Worm (Caenorhabditis elegans): ENCODE measurements around the gene F25D1.3.

F25D1.3 gene

DNA sequence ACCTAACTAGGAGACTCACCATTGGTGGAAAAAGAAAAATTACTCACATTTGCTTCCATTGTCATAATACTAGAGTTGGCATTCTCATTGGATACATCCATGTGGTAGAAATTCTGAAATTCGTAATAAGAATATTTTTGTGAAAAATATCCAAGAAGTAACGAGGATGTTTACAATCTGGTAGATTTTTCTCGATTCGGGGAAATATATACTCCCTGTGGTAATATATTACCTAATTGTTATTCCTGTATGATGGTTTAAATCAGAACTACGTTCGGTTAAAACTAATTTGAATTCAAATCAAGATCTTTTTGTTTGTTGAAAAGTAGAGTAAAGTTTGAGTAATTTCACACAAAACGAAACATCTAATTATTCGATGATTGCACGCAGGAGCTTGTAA, 20.5 kb downstream of the F25D1.3 start, which contains the start of gene srd-34:
Gene srd-34 (minus strand): TSS at position 101 of the 400 bp plus-strand sequence.
- TF ChIP-seq nhr-42 (GFP tag; IDR thresholded peaks at IDR 0.05) (no peak), pha-4 (GFP tag; IDR thresholded peaks at IDR 0.05) (no peak), pha-4 (tag; optimal IDR thresholded peaks at IDR 0.05) (no peak), dpl-1 (GFP tag; optimal IDR thresholded peaks at IDR 0.05) (no peak), mxl-3 (GFP tag; optimal IDR thresholded peaks at IDR 0.05) (no peak), nhr-111 (GFP tag; optimal IDR thresholded peaks at IDR 0.05) (no peak), R02D3.7 (tag; optimal IDR thresholded peaks at IDR 0.05) (no peak), spr-1 (tag; optimal IDR thresholded peaks at IDR 0.05) (no peak), ctbp-1 (GFP tag; IDR thresholded peaks at IDR 0.05) (no peak), T26A8.4 (GFP tag; IDR thresholded peaks at IDR 0.05) (no peak), ama-1 (optimal IDR thresholded peaks at IDR 0.05) (no peak), lin-29 (GFP tag; IDR thresholded peaks at IDR 0.05) (no peak), lin-15B (tag; optimal IDR thresholded peaks at IDR 0.05) (no peak), Y48G9A.11 (GFP tag; IDR thresholded peaks at IDR 0.05) (no peak), zfp-3 (GFP tag; conservative IDR thresholded peaks at IDR 0.05) (no peak), ceh-44 (GFP tag; IDR thresholded peaks at IDR 0.05) (no peak)

DNA sequence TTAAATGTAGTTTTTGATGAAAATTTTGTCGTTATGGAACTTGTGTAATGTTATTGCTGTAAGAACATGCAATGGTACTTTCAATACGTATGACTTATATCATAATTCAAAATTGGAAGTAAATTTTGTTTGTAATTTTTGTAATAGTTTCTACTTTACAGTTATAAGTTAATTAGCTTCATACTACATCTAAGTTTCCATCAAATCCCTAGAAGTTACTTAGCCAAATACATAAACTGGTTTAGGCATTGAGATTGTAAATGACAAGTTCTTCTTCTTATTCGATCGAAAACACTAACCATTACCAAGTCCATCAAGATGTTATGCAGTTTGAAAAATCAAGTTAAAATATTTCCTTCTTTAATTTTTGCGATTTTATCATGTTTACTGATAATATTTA, 21.2 kb downstream of the F25D1.3 start, which contains the start of gene F32G8.2:
Gene F32G8.2 (plus strand): TSS at position 301 of the 400 bp plus-strand sequence.
- TF ChIP-seq daf-16 (GFP tag; optimal IDR thresholded peaks at IDR 0.05) (no peak), daf-16 (tag; optimal IDR thresholded peaks at IDR 0.05) (no peak), Y5F2A.4 (GFP tag; optimal IDR thresholded peaks at IDR 0.05) (no peak), saeg-2 (GFP tag; IDR thresholded peaks at IDR 0.05) (no peak)

DNA sequence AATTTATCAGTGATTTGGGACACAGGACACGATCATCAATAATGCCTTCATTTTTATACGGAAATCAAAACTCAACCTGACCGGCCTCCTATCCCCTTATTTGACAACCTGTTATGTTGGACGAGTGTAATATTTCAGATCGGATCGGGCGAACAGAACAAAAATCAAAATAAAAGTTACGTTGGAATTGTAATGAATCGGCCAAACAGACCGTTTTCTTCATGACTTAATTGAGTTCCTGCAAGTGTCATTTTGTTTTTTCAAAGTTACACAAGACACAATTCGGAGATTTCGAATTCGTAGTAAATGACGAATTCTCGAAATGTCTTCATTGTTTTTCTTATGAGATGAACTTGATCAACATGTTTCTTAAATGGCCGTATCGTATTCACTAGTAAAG, 26.7 kb downstream of the F25D1.3 start, which contains the start of gene F32G8.3:
Gene F32G8.3 (minus strand): TSS at position 101 of the 400 bp plus-strand sequence.
- no peak for TF ChIP-seq nhr-28 (tag; optimal IDR thresholded peaks at IDR 0.05)
- no peak for TF ChIP-seq mxl-2 (GFP tag; conservative IDR thresholded peaks at IDR 0.05)
- no peak for TF ChIP-seq dmd-8 (GFP tag; IDR thresholded peaks at IDR 0.05)
- no peak for TF ChIP-seq F49E8.2 (tag; optimal IDR thresholded peaks at IDR 0.05; ENCODE audit: borderline replicate concordance)

ce11 chrV:10556362-10556761, 27.8 kb downstream of the F25D1.3 start:
- peak in 1 of 2 experiments; percentile 85 for TF ChIP-seq unc-62 (GFP tag; optimal IDR thresholded peaks at IDR 0.05 in 1 of 2)
- no peak for TF ChIP-seq unc-62 (tag; optimal IDR thresholded peaks at IDR 0.05)
- no peak for TF ChIP-seq R02D3.7 (tag; optimal IDR thresholded peaks at IDR 0.05)

DNA sequence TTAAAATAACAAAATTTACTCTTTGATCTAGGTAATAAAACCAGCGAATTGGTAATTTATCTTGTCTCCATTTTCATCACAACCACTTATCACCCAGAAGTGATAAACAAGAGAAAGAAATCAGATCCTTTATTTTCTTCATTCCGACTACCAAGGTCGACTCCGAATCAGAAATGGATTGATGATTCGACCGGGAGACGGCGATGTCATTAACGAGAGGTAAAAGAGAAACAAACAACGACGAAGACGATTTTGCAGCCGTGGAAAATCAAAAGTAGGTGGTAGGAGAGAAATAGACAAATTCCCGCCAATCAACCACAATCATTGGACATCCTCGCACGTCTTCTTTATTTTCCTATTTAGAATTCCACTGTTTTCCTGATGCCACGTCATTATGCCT, 28.6 kb downstream of the F25D1.3 start:
- no peak for TF ChIP-seq fkh-10 (GFP tag; optimal IDR thresholded peaks at IDR 0.05)
- no peak for TF ChIP-seq sdz-12 (GFP tag; optimal IDR thresholded peaks at IDR 0.05)
- TF ChIP-seq nhr-28 (tag; optimal IDR thresholded peaks at IDR 0.05): peak; percentile 49

DNA sequence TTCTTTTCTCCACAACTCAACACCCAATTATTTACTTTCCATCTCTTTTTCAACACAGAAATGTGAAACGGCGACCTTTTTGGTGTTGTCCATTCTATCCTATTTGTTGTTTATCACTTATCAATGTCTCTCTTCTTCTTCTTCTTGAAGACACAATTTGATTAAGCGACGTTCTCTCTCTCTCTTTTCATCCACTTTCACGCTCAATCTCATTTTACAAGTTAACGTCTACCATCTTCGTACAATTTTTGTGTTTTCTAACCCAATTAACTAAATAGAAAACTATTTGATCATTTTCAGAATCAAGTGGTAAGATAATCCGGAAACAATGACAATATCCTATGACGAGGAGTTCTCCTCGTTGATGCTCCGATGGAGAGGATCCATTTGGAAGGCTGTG, 29.2 kb downstream of the F25D1.3 start, which contains the start of gene best-14:
Gene best-14 (plus strand): TSS at position 301 of the 400 bp plus-strand sequence.
- TF ChIP-seq fos-1 (tag; optimal IDR thresholded peaks at IDR 0.05) (no peak), cey-2 (tag; optimal IDR thresholded peaks at IDR 0.05; ENCODE audit: borderline replicate concordance, insufficient read depth) (no peak), unc-62 (GFP tag; optimal IDR thresholded peaks at IDR 0.05 in 1 of 2) (peak in 1 of 2 experiments; percentile 34), unc-62 (tag; optimal IDR thresholded peaks at IDR 0.05) (no peak), unc-130 (GFP tag; optimal IDR thresholded peaks at IDR 0.05) (no peak), dpl-1 (GFP tag; optimal IDR thresholded peaks at IDR 0.05) (no peak), ceh-62 (tag; optimal IDR thresholded peaks at IDR 0.05) (no peak)

All from whole organism, L4 larva.